Worm (Caenorhabditis elegans) whole organism, late embryonic: ENCODE measurements around the gene H40L08.2.

Source experiments
- ama-1 ChIP-seq: fragments of 150-350 bp; optimal IDR thresholded peaks from 2 replicates; lab custom pipeline; 2014
- ceh-45 ChIP-seq: fragments of 200-800 bp; sonication (Bioruptor generic); IDR thresholded peaks from 2 replicates; pipeline ENCODE4 v1.3.6; 2022; ENCODE audit warnings: missing genetic modification reagents, missing genetic modification characterization, missing compliant biosample characterization
- fkh-6 ChIP-seq: sonication (generic microtip); optimal IDR thresholded peaks from 2 replicates; lab custom pipeline; 2016; ENCODE audit warnings: missing genetic modification characterization, missing compliant biosample characterization
- hlh-15 ChIP-seq: sonication (generic microtip); optimal IDR thresholded peaks from 2 replicates; lab custom pipeline; 2016; ENCODE audit warnings: missing genetic modification characterization, missing compliant biosample characterization
- pha-4 ChIP-seq: fragments of 150-350 bp; optimal IDR thresholded peaks from 2 replicates; lab custom pipeline; 2018; ENCODE audit warnings: missing biosample characterization, missing genetic modification reagents, missing genetic modification characterization

DNA sequence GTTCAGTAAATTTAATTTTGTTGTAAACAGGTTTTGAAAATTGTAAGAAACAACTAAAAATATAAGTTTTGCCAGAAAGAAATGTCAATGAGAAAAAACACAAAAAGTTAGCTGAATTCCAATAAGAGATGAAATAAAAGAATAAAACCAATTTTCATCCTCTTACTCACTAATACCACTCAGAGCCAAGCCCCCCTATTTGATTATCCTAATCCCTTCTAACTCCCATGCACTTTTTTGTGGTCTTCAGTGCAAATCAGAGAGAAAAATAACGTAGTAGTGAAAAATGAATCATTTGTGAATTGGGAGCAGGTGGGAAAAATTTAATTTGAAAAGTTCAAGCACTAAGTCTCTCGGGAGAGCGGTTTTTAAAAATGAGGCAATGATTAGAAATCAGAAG is 36.2 kb downstream of the H40L08.2 start:
- TF ChIP-seq hlh-15 (tag; lab: Kevin White, UChicago) (no peak), ama-1 (no peak), pha-4 (tag; lab: Kevin White, UChicago) (no peak), ceh-45 (no peak), fkh-6 (no peak)
